Worm (Caenorhabditis elegans): ENCODE data around the gene die-1.

Gene die-1

ce11 chrII:10084482-10084881 lies 16.8 kb upstream of the die-1 start:
- no peak for TF ChIP-seq nhr-28 (tag; optimal IDR thresholded peaks at IDR 0.05)
- no peak for TF ChIP-seq unc-62 (GFP tag; optimal IDR thresholded peaks at IDR 0.05)
- TF ChIP-seq lsy-12 (tag; optimal IDR thresholded peaks at IDR 0.05): no peak
- TF ChIP-seq jun-1 (tag; optimal IDR thresholded peaks at IDR 0.05): no peak
- TF ChIP-seq skn-1 (tag; optimal IDR thresholded peaks at IDR 0.05): no peak
- no peak for TF ChIP-seq elt-1 (tag; optimal IDR thresholded peaks at IDR 0.05)
- TF ChIP-seq ceh-28 (tag; optimal IDR thresholded peaks at IDR 0.05): no peak
- no peak for TF ChIP-seq ama-1 (optimal IDR thresholded peaks at IDR 0.05)
- TF ChIP-seq lin-39 (tag; optimal IDR thresholded peaks at IDR 0.05): no peak
- TF ChIP-seq fos-1 (tag; optimal IDR thresholded peaks at IDR 0.05): no peak
- no peak for TF ChIP-seq nhr-237 (tag; optimal IDR thresholded peaks at IDR 0.05)
- no peak for TF ChIP-seq nhr-67 (tag; optimal IDR thresholded peaks at IDR 0.05)
- TF ChIP-seq nhr-23 (tag; optimal IDR thresholded peaks at IDR 0.05): no peak
- TF ChIP-seq egl-27 (tag; optimal IDR thresholded peaks at IDR 0.05): no peak
- TF ChIP-seq ceh-9 (tag; optimal IDR thresholded peaks at IDR 0.05): no peak
- no peak for TF ChIP-seq elt-3 (tag; optimal IDR thresholded peaks at IDR 0.05)

DNA sequence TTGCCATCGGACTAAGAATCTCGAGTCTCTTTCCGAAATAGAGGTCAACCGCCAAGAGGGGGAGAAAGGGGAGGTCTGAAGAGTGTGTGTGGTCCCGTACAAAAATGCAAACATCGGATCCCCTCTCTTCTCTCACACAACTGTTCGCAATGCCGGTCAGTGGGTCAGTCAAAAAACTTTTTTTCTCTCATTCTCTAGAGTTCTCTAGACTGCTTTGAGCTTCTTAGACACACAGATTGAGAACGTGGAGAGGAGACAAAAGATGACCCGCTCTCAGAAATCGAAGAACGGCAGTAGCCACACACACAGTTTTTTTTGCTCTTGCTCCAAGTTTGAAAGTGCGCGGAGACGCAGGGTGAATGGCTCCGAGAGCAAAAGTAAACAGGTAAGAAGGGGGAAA lies 8.1 kb upstream of the die-1 start:
- no peak for TF ChIP-seq fkh-10 (GFP tag; optimal IDR thresholded peaks at IDR 0.05)
- TF ChIP-seq pha-4 (tag; optimal IDR thresholded peaks at IDR 0.05): peak; percentile 84
- no peak for TF ChIP-seq lin-15B (tag; optimal IDR thresholded peaks at IDR 0.05)
- TF ChIP-seq nhr-67 (tag; optimal IDR thresholded peaks at IDR 0.05): no peak

ce11 chrII:10073986-10074385 lies 6.3 kb upstream of the die-1 start:
- TF ChIP-seq elt-3 (tag; optimal IDR thresholded peaks at IDR 0.05) (peak in 2 of 3 experiments; percentile 71 to 92), pha-4 (tag; optimal IDR thresholded peaks at IDR 0.05) (no peak)

ce11 chrII:10065472-10065871 lies 2.2 kb downstream of the die-1 start:
- TF ChIP-seq ceh-16 (tag; optimal IDR thresholded peaks at IDR 0.05) (no peak), ceh-9 (tag; optimal IDR thresholded peaks at IDR 0.05) (no peak), egl-5 (tag; optimal IDR thresholded peaks at IDR 0.05) (no peak), sea-2 (GFP tag; optimal IDR thresholded peaks at IDR 0.05) (no peak), ceh-82 (tag; optimal IDR thresholded peaks at IDR 0.05) (no peak), zag-1 (tag; optimal IDR thresholded peaks at IDR 0.05) (no peak), mml-1 (tag; optimal IDR thresholded peaks at IDR 0.05) (no peak), skn-1 (tag; optimal IDR thresholded peaks at IDR 0.05) (no peak), unc-62 (GFP tag; optimal IDR thresholded peaks at IDR 0.05) (no peak), nhr-67 (tag; optimal IDR thresholded peaks at IDR 0.05) (no peak), aly-2 (tag; optimal IDR thresholded peaks at IDR 0.05) (no peak), egl-27 (tag; optimal IDR thresholded peaks at IDR 0.05) (no peak), lsy-12 (tag; optimal IDR thresholded peaks at IDR 0.05) (no peak), ztf-11 (tag; optimal IDR thresholded peaks at IDR 0.05) (no peak), ZK546.5 (tag; optimal IDR thresholded peaks at IDR 0.05) (no peak), jun-1 (tag; optimal IDR thresholded peaks at IDR 0.05) (no peak), nhr-77 (tag; optimal IDR thresholded peaks at IDR 0.05) (no peak), elt-1 (tag; optimal IDR thresholded peaks at IDR 0.05) (no peak), mdl-1 (tag; optimal IDR thresholded peaks at IDR 0.05) (no peak)

DNA sequence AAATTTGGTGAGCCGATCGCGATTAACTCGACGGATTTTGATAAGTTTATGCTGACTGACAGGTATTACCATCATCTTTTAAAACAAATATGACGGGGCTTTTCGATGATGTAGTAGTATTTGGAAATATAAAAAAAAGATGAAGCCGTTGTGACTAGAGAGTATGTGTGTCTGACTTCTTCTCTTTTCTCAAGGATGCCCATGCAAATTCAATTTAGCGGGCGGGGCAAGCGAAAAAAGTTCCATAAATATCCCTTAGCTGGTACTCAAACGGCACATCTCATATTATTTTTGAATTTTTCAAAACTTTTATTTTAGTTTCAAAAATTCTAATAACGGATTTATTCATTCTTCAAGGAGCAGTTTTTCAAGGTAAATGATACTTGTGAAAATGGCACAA lies 7.2 kb downstream of the die-1 start, which contains the start of gene stg-1:
Gene stg-1 (minus strand): TSS at position 153 of the 400 bp plus-strand sequence.
- no peak for TF ChIP-seq nhr-237 (tag; optimal IDR thresholded peaks at IDR 0.05)
- no peak for TF ChIP-seq egl-27 (tag; optimal IDR thresholded peaks at IDR 0.05)
- no peak for TF ChIP-seq elt-3 (tag; optimal IDR thresholded peaks at IDR 0.05)
- no peak for TF ChIP-seq aly-2 (tag; optimal IDR thresholded peaks at IDR 0.05)
- TF ChIP-seq nhr-28 (tag; optimal IDR thresholded peaks at IDR 0.05): no peak
- TF ChIP-seq daf-12 (tag; optimal IDR thresholded peaks at IDR 0.05): no peak
- no peak for TF ChIP-seq fkh-10 (GFP tag; optimal IDR thresholded peaks at IDR 0.05)
- no peak for TF ChIP-seq ztf-4 (tag; optimal IDR thresholded peaks at IDR 0.05)
- no peak for TF ChIP-seq ZK546.5 (tag; optimal IDR thresholded peaks at IDR 0.05)
- no peak for TF ChIP-seq ceh-9 (tag; optimal IDR thresholded peaks at IDR 0.05)

- TF ChIP-seq R02D3.7 (tag; optimal IDR thresholded peaks at IDR 0.05): no peak
- TF ChIP-seq sea-2 (GFP tag; optimal IDR thresholded peaks at IDR 0.05): no peak
- TF ChIP-seq nhr-12 (tag; optimal IDR thresholded peaks at IDR 0.05): no peak
- TF ChIP-seq lin-15B (tag; optimal IDR thresholded peaks at IDR 0.05): no peak
- TF ChIP-seq nhr-28 (tag; optimal IDR thresholded peaks at IDR 0.05): no peak
- no peak for TF ChIP-seq ceh-82 (tag; optimal IDR thresholded peaks at IDR 0.05)
- TF ChIP-seq aly-2 (tag; optimal IDR thresholded peaks at IDR 0.05): no peak
- TF ChIP-seq pha-4 (tag; optimal IDR thresholded peaks at IDR 0.05): no peak
- TF ChIP-seq fos-1 (tag; optimal IDR thresholded peaks at IDR 0.05): no peak
- TF ChIP-seq elt-3 (tag; optimal IDR thresholded peaks at IDR 0.05): no peak
- TF ChIP-seq snpc-4 (tag; optimal IDR thresholded peaks at IDR 0.05): no peak
- no peak for TF ChIP-seq pqm-1 (tag; optimal IDR thresholded peaks at IDR 0.05)
- TF ChIP-seq unc-39 (tag; optimal IDR thresholded peaks at IDR 0.05): no peak
- no peak for TF ChIP-seq elt-1 (tag; optimal IDR thresholded peaks at IDR 0.05)
- TF ChIP-seq nhr-25 (tag; optimal IDR thresholded peaks at IDR 0.05): no peak
- no peak for TF ChIP-seq lsy-12 (tag; optimal IDR thresholded peaks at IDR 0.05)
- TF ChIP-seq egl-27 (tag; optimal IDR thresholded peaks at IDR 0.05): no peak
- TF ChIP-seq ceh-9 (tag; optimal IDR thresholded peaks at IDR 0.05): no peak
- no peak for TF ChIP-seq fkh-2 (tag; optimal IDR thresholded peaks at IDR 0.05)
- TF ChIP-seq ztf-4 (tag; optimal IDR thresholded peaks at IDR 0.05): no peak
Observed at ce11 chrII:10056545-10057038, 11.1 kb downstream of the die-1 start, which contains the start of gene C18D1.2. TSS of gene C18D1.2 (plus strand) at chrII:10056988.

Measured in whole organism, L3 larva.